Worm (Caenorhabditis elegans): ENCODE data around the gene E04F6.4.

DNA sequence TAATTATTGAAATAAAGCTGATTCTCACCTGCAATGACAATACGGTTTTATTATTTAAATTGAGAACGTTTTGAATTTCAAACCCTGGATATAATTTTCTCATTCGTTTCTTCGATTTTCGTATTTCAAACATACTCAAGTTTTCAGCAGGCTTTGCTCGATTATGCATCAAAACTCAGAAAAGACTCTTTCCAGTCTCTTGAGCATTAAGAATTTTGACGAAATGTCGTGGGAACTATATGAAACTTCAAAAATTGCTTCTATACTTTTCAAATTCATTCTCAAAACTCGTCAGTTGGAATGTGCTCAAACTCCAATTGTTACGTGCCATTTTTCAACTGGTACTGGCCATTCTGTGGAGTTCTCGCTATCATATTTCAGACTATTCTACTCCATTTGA lies 16.2 kb downstream of the E04F6.4 start, which contains the start of gene srd-59:
- no peak for TF ChIP-seq Y116A8C.19 (tag; optimal IDR thresholded peaks at IDR 0.05; ENCODE audit: borderline replicate concordance)
- TF ChIP-seq dpl-1 (GFP tag; optimal IDR thresholded peaks at IDR 0.05), result no peak
- no peak for TF ChIP-seq alr-1 (tag; optimal IDR thresholded peaks at IDR 0.05; ENCODE audit: borderline replicate concordance)
- TF ChIP-seq nhr-12 (tag; optimal IDR thresholded peaks at IDR 0.05), result no peak
- no peak for TF ChIP-seq egl-27 (tag; optimal IDR thresholded peaks at IDR 0.05)
- no peak for TF ChIP-seq blmp-1 (tag; optimal IDR thresholded peaks at IDR 0.05)
- TF ChIP-seq sox-4 (tag; optimal IDR thresholded peaks at IDR 0.05), result no peak
- no peak for TF ChIP-seq unc-62 (GFP tag; optimal IDR thresholded peaks at IDR 0.05)
- TF ChIP-seq jun-1 (tag; optimal IDR thresholded peaks at IDR 0.05), result no peak
- no peak for TF ChIP-seq mdl-1 (tag; optimal IDR thresholded peaks at IDR 0.05)
- TF ChIP-seq nhr-76 (tag; optimal IDR thresholded peaks at IDR 0.05), result no peak
